Worm (Caenorhabditis elegans): ENCODE measurements around the gene hot-2.
A peak's percentile ranks its signal among the peaks of the same experiment; 100 is the strongest.

hot-2 gene

ce11 chrV:19153806-19154205, 20.8 kb upstream of the hot-2 start, which contains the start of gene tsp-13:
Gene tsp-13, plus strand, starts transcription at chrV:19154106.
- TF ChIP-seq him-1 (tag; optimal IDR thresholded peaks at IDR 0.05) (no peak), dao-5 (tag; optimal IDR thresholded peaks at IDR 0.05) (no peak), W03F9.2 (tag; optimal IDR thresholded peaks at IDR 0.05) (no peak)

ce11 chrV:19158664-19159063, 15.9 kb upstream of the hot-2 start, which contains the start of gene Y39B6A.5:
Gene Y39B6A.5, minus strand, starts transcription at chrV:19158877.
- TF ChIP-seq W03F9.2 (tag; optimal IDR thresholded peaks at IDR 0.05) = peak; percentile 47
- TF ChIP-seq him-1 (tag; optimal IDR thresholded peaks at IDR 0.05) = no peak
- no peak for TF ChIP-seq dao-5 (tag; optimal IDR thresholded peaks at IDR 0.05)

ce11 chrV:19175714-19176113, 1.2 kb downstream of the hot-2 start:
- TF ChIP-seq him-1 (tag; optimal IDR thresholded peaks at IDR 0.05) (no peak), dao-5 (tag; optimal IDR thresholded peaks at IDR 0.05) (no peak), W03F9.2 (tag; optimal IDR thresholded peaks at IDR 0.05) (no peak)

ce11 chrV:19177070-19177469, 2.5 kb downstream of the hot-2 start:
- TF ChIP-seq him-1 (tag; optimal IDR thresholded peaks at IDR 0.05) = no peak
- TF ChIP-seq W03F9.2 (tag; optimal IDR thresholded peaks at IDR 0.05) = no peak
- no peak for TF ChIP-seq dao-5 (tag; optimal IDR thresholded peaks at IDR 0.05)

- TF ChIP-seq W03F9.2 (tag; optimal IDR thresholded peaks at IDR 0.05) = no peak
- no peak for TF ChIP-seq him-1 (tag; optimal IDR thresholded peaks at IDR 0.05)
- no peak for TF ChIP-seq dao-5 (tag; optimal IDR thresholded peaks at IDR 0.05)
These were observed 3.2 kb downstream of the hot-2 start for ce11 chrV:19177804-19178203.

ce11 chrV:19178896-19179295, 4.3 kb downstream of the hot-2 start:
- TF ChIP-seq W03F9.2 (tag; optimal IDR thresholded peaks at IDR 0.05) = no peak

- no peak for TF ChIP-seq W03F9.2 (tag; optimal IDR thresholded peaks at IDR 0.05)
These were observed 7.1 kb downstream of the hot-2 start for ce11 chrV:19181684-19182083.

ce11 chrV:19189963-19190597, 15.5 kb downstream of the hot-2 start, which contains the start of the genes Y39B6A.3 and pph-5:
Gene Y39B6A.3, minus strand, starts transcription at chrV:19190013.
Gene pph-5, plus strand, starts transcription at chrV:19190547.
- no peak for TF ChIP-seq him-1 (tag; optimal IDR thresholded peaks at IDR 0.05)
- no peak for TF ChIP-seq W03F9.2 (tag; optimal IDR thresholded peaks at IDR 0.05)

- no peak for TF ChIP-seq W03F9.2 (tag; optimal IDR thresholded peaks at IDR 0.05)
- no peak for TF ChIP-seq dao-5 (tag; optimal IDR thresholded peaks at IDR 0.05)
- TF ChIP-seq him-1 (tag; optimal IDR thresholded peaks at IDR 0.05) = no peak
These were observed 26.6 kb downstream of the hot-2 start for ce11 chrV:19201190-19201589.

- TF ChIP-seq him-1 (tag; optimal IDR thresholded peaks at IDR 0.05) (no peak), W03F9.2 (tag; optimal IDR thresholded peaks at IDR 0.05) (no peak), dao-5 (tag; optimal IDR thresholded peaks at IDR 0.05) (no peak)
These were observed 28.2 kb downstream of the hot-2 start for ce11 chrV:19202800-19203199.

ce11 chrV:19203299-19203698, 28.7 kb downstream of the hot-2 start, which contains the start of gene Y39B6A.1:
Gene Y39B6A.1, minus strand, starts transcription at chrV:19203607.
- TF ChIP-seq W03F9.2 (tag; optimal IDR thresholded peaks at IDR 0.05) = no peak
- TF ChIP-seq him-1 (tag; optimal IDR thresholded peaks at IDR 0.05) = no peak

ce11 chrV:19205450-19205849, 30.9 kb downstream of the hot-2 start:
- TF ChIP-seq him-1 (tag; optimal IDR thresholded peaks at IDR 0.05) = no peak
- no peak for TF ChIP-seq dao-5 (tag; optimal IDR thresholded peaks at IDR 0.05)
- no peak for TF ChIP-seq W03F9.2 (tag; optimal IDR thresholded peaks at IDR 0.05)

- TF ChIP-seq him-1 (tag; optimal IDR thresholded peaks at IDR 0.05) = no peak
- no peak for TF ChIP-seq dao-5 (tag; optimal IDR thresholded peaks at IDR 0.05)
- TF ChIP-seq W03F9.2 (tag; optimal IDR thresholded peaks at IDR 0.05) = no peak
These were observed 32.4 kb downstream of the hot-2 start for ce11 chrV:19206911-19207310.

- TF ChIP-seq dao-5 (tag; optimal IDR thresholded peaks at IDR 0.05) (no peak), W03F9.2 (tag; optimal IDR thresholded peaks at IDR 0.05) (no peak), him-1 (tag; optimal IDR thresholded peaks at IDR 0.05) (no peak)
These were observed 37.2 kb downstream of the hot-2 start, which contains the start of gene nhr-79 for ce11 chrV:19211795-19212194. Gene nhr-79, minus strand, starts transcription at chrV:19211895.

- TF ChIP-seq him-1 (tag; optimal IDR thresholded peaks at IDR 0.05) = no peak
These were observed 37.8 kb downstream of the hot-2 start for ce11 chrV:19212354-19212753.
